Worm (Caenorhabditis elegans) whole organism, young adult: ENCODE measurements around the gene R01H2.8.

ENCODE experiments used
- B0019.2 ChIP-seq: fragments of 200-800 bp; sonication (Bioruptor generic); conservative IDR thresholded peaks from 2 replicates; pipeline ENCODE4 v1.3.6; 2022; ENCODE audit warnings: missing genetic modification reagents, missing genetic modification characterization, missing compliant biosample characterization
- B0336.3 ChIP-seq: fragments of 200-800 bp; sonication (Bioruptor generic); IDR thresholded peaks from 2 replicates; pipeline ENCODE4 v1.3.6; 2022; ENCODE audit warnings: missing genetic modification characterization, missing compliant biosample characterization
- D2030.7 ChIP-seq: fragments of 200-800 bp; sonication (Bioruptor generic); IDR thresholded peaks from 2 replicates; pipeline ENCODE4 v1.3.6; 2022; ENCODE audit warnings: missing genetic modification reagents, missing genetic modification characterization, missing compliant biosample characterization
- F52B5.7 ChIP-seq: sonication (generic microtip); optimal IDR thresholded peaks from 2 replicates; lab custom pipeline; 2016; ENCODE audit warnings: mild to moderate bottlenecking, missing genetic modification characterization, missing compliant biosample characterization
- T26A5.8 ChIP-seq: sonication (generic microtip); optimal IDR thresholded peaks from 2 replicates; lab custom pipeline; 2016; ENCODE audit warnings: missing genetic modification characterization, missing compliant biosample characterization
- Y79H2A.3 ChIP-seq: fragments of 200-800 bp; sonication (Bioruptor generic); conservative IDR thresholded peaks from 2 replicates; pipeline ENCODE4 v1.3.6; 2022; ENCODE audit warnings: missing genetic modification reagents, missing genetic modification characterization, missing compliant biosample characterization
- akir-1 ChIP-seq: fragments of 200-800 bp; sonication (Bioruptor generic); optimal IDR thresholded peaks from 2 replicates; lab custom pipeline; 2018; ENCODE audit warnings: mild to moderate bottlenecking, missing genetic modification characterization, moderate library complexity, missing compliant biosample characterization
- ama-1 ChIP-seq, 3 experiments: fragments of 150-350 bp in 1 of 3; sonication (generic microtip) in 2 of 3; optimal IDR thresholded peaks; 2 replicates each; lab custom pipeline; 2014 to 2018; ENCODE audit warnings: missing biosample characterization in 2 of 3, missing genetic modification characterization in 2 of 3, missing genetic modification reagents in 2 of 3
- athp-1 ChIP-seq: sonication (generic microtip); optimal IDR thresholded peaks from 2 replicates; lab custom pipeline; 2017; ENCODE audit warnings: mild to moderate bottlenecking, missing genetic modification characterization, missing compliant biosample characterization
- attf-3 ChIP-seq: fragments of 200-800 bp; sonication (Bioruptor generic); conservative IDR thresholded peaks from 2 replicates; pipeline ENCODE4 v1.3.6; 2022; ENCODE audit warnings: missing genetic modification reagents, missing genetic modification characterization, missing compliant biosample characterization
- attf-5 ChIP-seq: fragments of 200-800 bp; sonication (Bioruptor generic); optimal IDR thresholded peaks from 2 replicates; lab custom pipeline; 2018; ENCODE audit warnings: mild to moderate bottlenecking, missing genetic modification characterization, missing compliant biosample characterization
- bed-1 ChIP-seq: fragments of 200-800 bp; sonication (Bioruptor generic); IDR thresholded peaks from 2 replicates; pipeline ENCODE4 v1.3.6; 2022; ENCODE audit warnings: missing genetic modification reagents, missing genetic modification characterization, missing compliant biosample characterization
- ceh-79 ChIP-seq: sonication (generic microtip); optimal IDR thresholded peaks from 2 replicates; lab custom pipeline; 2017; ENCODE audit warnings: mild to moderate bottlenecking, missing genetic modification characterization, missing compliant biosample characterization
- ceh-91 ChIP-seq: fragments of 200-800 bp; sonication (Bioruptor generic); IDR thresholded peaks from 2 replicates; pipeline ENCODE4 v1.3.6; 2022; ENCODE audit warnings: missing genetic modification reagents, missing genetic modification characterization, missing compliant biosample characterization
- chd-7 ChIP-seq: sonication (generic microtip); optimal IDR thresholded peaks from 2 replicates; lab custom pipeline; 2016; ENCODE audit warnings: mild to moderate bottlenecking, missing genetic modification characterization, moderate library complexity, missing compliant biosample characterization
- die-1 ChIP-seq: sonication (generic microtip); optimal IDR thresholded peaks from 2 replicates; lab custom pipeline; 2016; ENCODE audit warnings: missing genotype, mild to moderate bottlenecking, missing genetic modification characterization, missing compliant biosample characterization
- dox-1 ChIP-seq: fragments of 200-800 bp; sonication (Bioruptor generic); IDR thresholded peaks from 2 replicates; pipeline ENCODE4 v1.3.6; 2022; ENCODE audit warnings: missing genetic modification reagents, missing genetic modification characterization, missing compliant biosample characterization
- dpl-1 ChIP-seq: fragments of 150-350 bp; optimal IDR thresholded peaks from 2 replicates; lab custom pipeline; 2014; ENCODE audit warnings: missing biosample characterization, missing genetic modification reagents, missing genetic modification characterization
- efl-1 ChIP-seq: fragments of 150-350 bp; optimal IDR thresholded peaks from 2 replicates; lab custom pipeline; 2014; ENCODE audit warnings: missing biosample characterization, missing genetic modification reagents, missing genetic modification characterization
- him-1 ChIP-seq: sonication (generic microtip); optimal IDR thresholded peaks from 2 replicates; lab custom pipeline; 2016; ENCODE audit warnings: missing genotype, missing genetic modification reagents, missing genetic modification characterization, missing compliant biosample characterization
- hsf-1 ChIP-seq: fragments of 200-800 bp; sonication (Bioruptor generic); IDR thresholded peaks from 2 replicates; pipeline ENCODE4 v1.3.6; 2022; ENCODE audit warnings: missing genetic modification reagents, missing genetic modification characterization, missing compliant biosample characterization
- let-526 ChIP-seq: fragments of 200-800 bp; sonication (Bioruptor generic); IDR thresholded peaks from 2 replicates; pipeline ENCODE4 v1.3.6; 2022; ENCODE audit warnings: missing genetic modification reagents, missing genetic modification characterization, missing compliant biosample characterization
- let-607 ChIP-seq, 2 experiments: fragments of 200-800 bp in 1 of 2; sonication (Bioruptor generic) in 1 of 2; sonication (generic microtip) in 1 of 2; optimal IDR thresholded peaks; 2 replicates each; lab custom pipeline; 2016 to 2018; ENCODE audit warnings: mild to moderate bottlenecking in 2 of 2, missing compliant biosample characterization in 2 of 2, missing genetic modification characterization in 2 of 2, moderate library complexity in 2 of 2, missing genotype in 1 of 2
- lin-35 ChIP-seq, 3 experiments: fragments of 150-350 bp in 2 of 3; sonication (generic microtip) in 1 of 3; optimal IDR thresholded peaks; 2 replicates each; lab custom pipeline; 2014 to 2018; ENCODE audit warnings: missing biosample characterization in 3 of 3, missing genetic modification characterization in 3 of 3, missing genetic modification reagents in 3 of 3
- lin-54 ChIP-seq: fragments of 200-800 bp; sonication (Bioruptor generic); optimal IDR thresholded peaks from 2 replicates; lab custom pipeline; 2018; ENCODE audit warnings: mild to moderate bottlenecking, missing genetic modification characterization, missing compliant biosample characterization
- madf-3 ChIP-seq: fragments of 200-800 bp; sonication (Bioruptor generic); IDR thresholded peaks from 2 replicates; pipeline ENCODE4 v1.3.6; 2022; ENCODE audit warnings: missing genetic modification reagents, missing genetic modification characterization, missing compliant biosample characterization
- madf-8 ChIP-seq: fragments of 200-800 bp; sonication (Bioruptor generic); conservative IDR thresholded peaks from 2 replicates; pipeline ENCODE4 v1.3.6; 2022; ENCODE audit warnings: missing genetic modification reagents, missing genetic modification characterization, missing compliant biosample characterization
- mcd-1 ChIP-seq: fragments of 200-800 bp; sonication (Bioruptor generic); IDR thresholded peaks from 2 replicates; pipeline ENCODE4 v1.3.6; 2022; ENCODE audit warnings: missing genetic modification reagents, missing genetic modification characterization, missing compliant biosample characterization
- nhr-80 ChIP-seq: sonication (generic microtip); optimal IDR thresholded peaks from 2 replicates; lab custom pipeline; 2016; ENCODE audit warnings: missing genetic modification characterization, missing compliant biosample characterization
- nhr-90 ChIP-seq: sonication (generic microtip); optimal IDR thresholded peaks from 2 replicates; lab custom pipeline; 2016; ENCODE audit warnings: missing genotype, mild to moderate bottlenecking, missing genetic modification characterization, missing compliant biosample characterization
- pbrm-1 ChIP-seq: fragments of 200-800 bp; sonication (Bioruptor generic); IDR thresholded peaks from 2 replicates; pipeline ENCODE4 v1.3.6; 2022; ENCODE audit warnings: missing genetic modification reagents, missing genetic modification characterization, missing compliant biosample characterization
- rec-8 ChIP-seq, 2 experiments: sonication (generic microtip); optimal IDR thresholded peaks; 2 replicates each; lab custom pipeline; 2016; ENCODE audit warnings: mild to moderate bottlenecking in 2 of 2, missing genetic modification characterization in 2 of 2, missing genetic modification reagents in 2 of 2, missing genotype in 2 of 2, missing biosample characterization in 1 of 2, missing compliant biosample characterization in 1 of 2, moderate library complexity in 1 of 2
- sdz-38 ChIP-seq: sonication (generic microtip); optimal IDR thresholded peaks from 2 replicates; lab custom pipeline; 2016; ENCODE audit warnings: missing genotype, missing genetic modification characterization, missing compliant biosample characterization
- sea-2 ChIP-seq: fragments of 200-800 bp; sonication (Bioruptor generic); IDR thresholded peaks from 2 replicates; pipeline ENCODE4 v1.3.6; 2022; ENCODE audit warnings: missing genetic modification characterization, missing compliant biosample characterization
- snpc-3.4 ChIP-seq: sonication (generic microtip); optimal IDR thresholded peaks from 2 replicates; lab custom pipeline; 2017; ENCODE audit warnings: missing genetic modification characterization, mild to moderate bottlenecking, missing compliant biosample characterization, antibody characterized with exemption, moderate library complexity, missing genotype, missing genetic modification reagents
- sptf-2 ChIP-seq: fragments of 200-800 bp; sonication (Bioruptor generic); optimal IDR thresholded peaks from 2 replicates; lab custom pipeline; 2018; ENCODE audit warnings: mild to moderate bottlenecking, missing genetic modification characterization, missing compliant biosample characterization
- tlf-1 ChIP-seq: fragments of 200-800 bp; sonication (Bioruptor generic); optimal IDR thresholded peaks from 2 replicates; lab custom pipeline; 2018; ENCODE audit warnings: mild to moderate bottlenecking, missing genetic modification characterization, missing compliant biosample characterization
- xnd-1 ChIP-seq: sonication (generic microtip); optimal IDR thresholded peaks from 2 replicates; lab custom pipeline; 2016; ENCODE audit warnings: missing genotype, missing genetic modification reagents, missing genetic modification characterization, missing compliant biosample characterization
- ztf-26 ChIP-seq: sonication (generic microtip); optimal IDR thresholded peaks from 2 replicates; lab custom pipeline; 2017; ENCODE audit warnings: missing genetic modification characterization, missing compliant biosample characterization
- ztf-28 ChIP-seq: fragments of 200-800 bp; sonication (Bioruptor generic); IDR thresholded peaks from 2 replicates; pipeline ENCODE4 v1.3.6; 2022; ENCODE audit warnings: missing genetic modification reagents, missing genetic modification characterization, missing compliant biosample characterization

R01H2.8 gene

ce11 chrIII:7073801-7074386 lies 5.0 kb downstream of the R01H2.8 start, which contains the start of gene ZK418.5:
Gene ZK418.5, minus strand, starts transcription at chrIII:7073851.
- TF ChIP-seq akir-1 (no peak), ztf-26 (tag; lab: Kevin White, UChicago) (no peak), lin-35 (GFP tag; optimal IDR thresholded peaks at IDR 0.05; lab: Kevin White, UChicago) (peak; percentile 8 to 86 (median 49)), efl-1 (peak; percentile 77), ceh-91 (GFP tag; lab: Robert Waterston, UW) (no peak), B0336.3 (GFP tag; lab: Robert Waterston, UW) (no peak), dpl-1 (GFP tag; lab: Kevin White, UChicago) (peak; percentile 70), attf-5 (peak; percentile 15), lin-54 (GFP tag; lab: Kevin White, UChicago) (peak; percentile 88), ztf-28 (no peak), mcd-1 (GFP tag; lab: Robert Waterston, UW) (peak; percentile 91)

- TF ChIP-seq xnd-1 (tag; lab: Kevin White, UChicago) (no peak), chd-7 (tag; lab: Kevin White, UChicago) (no peak), F52B5.7 (tag; lab: Kevin White, UChicago) (no peak), snpc-3.4 (tag; lab: Kevin White, UChicago) (no peak), let-526 (GFP tag; lab: Robert Waterston, UW) (no peak), sea-2 (GFP tag; lab: Robert Waterston, UW) (no peak), madf-3 (GFP tag; lab: Robert Waterston, UW) (no peak), B0336.3 (GFP tag; lab: Robert Waterston, UW) (no peak), rec-8 (tag; optimal IDR thresholded peaks at IDR 0.05; lab: Kevin White, UChicago) (no peak), D2030.7 (no peak), madf-8 (GFP tag; lab: Robert Waterston, UW) (no peak)
Observed at ce11 chrIII:7076386-7076785, 7.5 kb downstream of the R01H2.8 start, which contains the start of gene ZK418.13. Gene ZK418.13, minus strand, starts transcription at chrIII:7076486.

DNA sequence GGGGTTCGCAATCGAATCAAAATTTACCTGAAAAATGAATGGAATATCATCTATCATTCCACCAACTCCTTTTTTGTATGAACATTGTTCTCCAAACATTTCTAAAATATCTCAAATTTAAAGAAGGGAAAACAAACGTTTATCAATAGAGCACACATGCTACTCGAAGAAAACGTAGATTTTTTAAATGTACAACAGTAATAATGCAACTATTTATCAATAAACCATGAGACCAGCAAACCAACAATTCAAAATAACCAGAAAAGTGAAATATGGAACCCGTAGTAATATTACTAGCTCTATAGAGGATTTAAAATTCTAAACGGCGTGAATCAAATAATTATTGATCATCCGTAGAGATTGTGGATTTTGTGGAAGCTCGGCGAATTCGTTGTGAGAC lies 9.9 kb downstream of the R01H2.8 start, which contains the start of gene ZK418.6:
TSS of gene ZK418.6 (minus strand) at position 101 of the 400 bp plus-strand sequence.
- TF ChIP-seq sptf-2 (GFP tag; lab: Kevin White, UChicago) (no peak), nhr-80 (tag; lab: Kevin White, UChicago) (no peak), ceh-79 (no peak), hsf-1 (GFP tag; lab: Robert Waterston, UW) (no peak), B0019.2 (GFP tag; lab: Robert Waterston, UW) (no peak), attf-3 (GFP tag; lab: Robert Waterston, UW) (no peak), let-526 (GFP tag; lab: Robert Waterston, UW) (no peak), Y79H2A.3 (GFP tag; lab: Robert Waterston, UW) (no peak), attf-5 (no peak), pbrm-1 (GFP tag; lab: Robert Waterston, UW) (no peak), tlf-1 (GFP tag; lab: Kevin White, UChicago) (no peak)

- no peak for TF ChIP-seq him-1 (tag; lab: Kevin White, UChicago)
- no peak for TF ChIP-seq nhr-90 (tag; lab: Kevin White, UChicago)
- no peak for TF ChIP-seq let-607 (tag; optimal IDR thresholded peaks at IDR 0.05; lab: Kevin White, UChicago)
- TF ChIP-seq attf-3 (GFP tag; lab: Robert Waterston, UW), result no peak
- TF ChIP-seq athp-1 (tag; lab: Kevin White, UChicago), result no peak
- no peak for TF ChIP-seq ama-1 (optimal IDR thresholded peaks at IDR 0.05; lab: Kevin White, UChicago)
- TF ChIP-seq ama-1 (GFP tag; optimal IDR thresholded peaks at IDR 0.05; lab: Kevin White, UChicago), result no peak
- no peak for TF ChIP-seq die-1
- TF ChIP-seq T26A5.8, result no peak
- TF ChIP-seq bed-1 (GFP tag; lab: Robert Waterston, UW), result no peak
- no peak for TF ChIP-seq sdz-38 (tag; lab: Kevin White, UChicago)
- no peak for TF ChIP-seq let-526 (GFP tag; lab: Robert Waterston, UW)
- no peak for TF ChIP-seq B0019.2 (GFP tag; lab: Robert Waterston, UW)
- no peak for TF ChIP-seq dox-1 (GFP tag; lab: Robert Waterston, UW)
Observed at ce11 chrIII:7080689-7081088, 11.8 kb downstream of the R01H2.8 start, which contains the start of gene ZK418.7. Gene ZK418.7, minus strand, starts transcription at chrIII:7080789.
